Fruit fly (Drosophila melanogaster) whole organism, embryonic: ENCODE data around the gene CG13069.

Experiments used
- CG15514 ChIP-seq: fragments of 200-800 bp; sonication (Bioruptor generic); optimal IDR thresholded peaks from 3 replicates; lab custom pipeline; 2017; ENCODE audit warnings: missing biosample characterization, missing genetic modification characterization, mild to moderate bottlenecking, moderate library complexity, missing genetic modification reagents
- CG9609 ChIP-seq: fragments of 200-800 bp; sonication (Bioruptor generic); optimal IDR thresholded peaks from 3 replicates; lab custom pipeline; 2016; ENCODE audit warnings: missing biosample characterization, missing genetic modification characterization
- Dfd ChIP-seq, 2 experiments: fragments of >200 bp; optimal IDR thresholded peaks; 2 replicates each; lab custom pipeline; 2017; ENCODE audit warnings: missing biosample characterization in 2 of 2, missing genetic modification characterization in 2 of 2
- Dref ChIP-seq: fragments of 200-800 bp; sonication (Bioruptor generic); IDR thresholded peaks from 2 replicates; pipeline ENCODE4 v1.3.6; 2022; ENCODE audit warnings: missing biosample characterization, missing genetic modification characterization
- dan ChIP-seq: fragments of 200-800 bp; sonication (Bioruptor generic); IDR thresholded peaks from 2 replicates; pipeline ENCODE4 v1.3.6; 2022; ENCODE audit warnings: missing biosample characterization, missing genetic modification characterization
- pros ChIP-seq: fragments of 200-800 bp; sonication (Bioruptor generic); optimal IDR thresholded peaks from 3 replicates; lab custom pipeline; 2019; ENCODE audit warnings: missing biosample characterization, mild to moderate bottlenecking, missing genetic modification characterization, moderate library complexity

DNA sequence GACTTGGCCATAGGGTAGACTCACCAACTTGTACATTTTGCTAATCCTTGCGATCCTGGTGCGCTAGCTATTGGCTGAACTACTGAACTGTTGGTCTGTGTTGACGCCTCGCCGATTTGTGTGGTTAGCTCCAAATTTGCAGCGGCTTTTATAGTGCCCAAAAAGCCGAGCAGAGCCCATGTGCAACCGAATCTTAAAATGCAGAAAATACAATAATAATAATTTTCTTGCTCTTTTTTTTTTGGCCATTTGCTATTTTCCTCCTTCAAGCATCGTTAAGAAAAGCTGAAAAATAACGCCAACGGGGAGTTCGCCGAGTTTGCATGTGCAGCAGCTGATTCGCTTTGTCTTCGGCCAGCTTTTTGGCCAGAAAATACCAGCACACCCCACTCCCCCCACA lies 43.2 kb downstream of the CG13069 start, which contains the start of gene CG13042:
- TF ChIP-seq Dref (no peak), CG9609 (GFP tag; lab: Kevin White, UChicago) (no peak), CG15514 (no peak), dan (GFP tag; lab: Robert Waterston, UW) (no peak), Dfd (GFP tag; optimal IDR thresholded peaks at IDR 0.05; lab: Kevin White, UChicago) (no peak), pros (GFP tag; lab: Kevin White, UChicago) (no peak)
